Worm (Caenorhabditis elegans): ENCODE measurements around the gene cnc-5.
A peak's percentile ranks its signal among the peaks of the same experiment; 100 is the strongest.

Gene cnc-5

DNA sequence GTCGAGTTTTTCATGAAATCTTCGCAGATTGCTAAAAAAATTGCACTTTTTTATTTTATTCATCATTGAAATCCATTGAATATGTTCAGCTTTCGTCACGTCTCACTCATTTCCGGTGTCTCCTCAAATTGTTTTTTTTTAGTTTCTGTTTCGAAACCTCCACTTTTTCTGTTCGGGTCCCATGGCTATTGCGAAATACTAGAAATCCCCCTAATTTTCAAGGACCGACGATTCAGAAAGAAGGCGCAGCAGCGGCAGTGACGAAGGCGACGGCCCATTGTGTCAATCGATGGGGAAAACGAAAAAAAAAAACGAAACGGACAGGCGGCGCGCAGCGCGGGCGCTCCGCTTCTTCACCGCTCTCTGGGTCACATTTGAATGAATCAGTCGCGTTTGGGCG is 26.8 kb downstream of the cnc-5 start:
- TF ChIP-seq ceh-36 (tag; optimal IDR thresholded peaks at IDR 0.05) (no peak), ets-7 (tag; optimal IDR thresholded peaks at IDR 0.05) (no peak), flt-1 (GFP tag; IDR thresholded peaks at IDR 0.05) (no peak), scrt-1 (GFP tag; IDR thresholded peaks at IDR 0.05) (no peak), aly-1 (tag; optimal IDR thresholded peaks at IDR 0.05) (no peak), tbx-11 (GFP tag; IDR thresholded peaks at IDR 0.05) (no peak), ceh-13 (GFP tag; optimal IDR thresholded peaks at IDR 0.05) (no peak), B0310.2 (tag; optimal IDR thresholded peaks at IDR 0.05) (no peak), tra-4 (tag; optimal IDR thresholded peaks at IDR 0.05) (no peak), hnd-1 (tag; optimal IDR thresholded peaks at IDR 0.05) (no peak), ama-1 (optimal IDR thresholded peaks at IDR 0.05) (no peak), hmg-4 (GFP tag; optimal IDR thresholded peaks at IDR 0.05) (no peak), sea-1 (GFP tag; conservative IDR thresholded peaks at IDR 0.05) (no peak)

DNA sequence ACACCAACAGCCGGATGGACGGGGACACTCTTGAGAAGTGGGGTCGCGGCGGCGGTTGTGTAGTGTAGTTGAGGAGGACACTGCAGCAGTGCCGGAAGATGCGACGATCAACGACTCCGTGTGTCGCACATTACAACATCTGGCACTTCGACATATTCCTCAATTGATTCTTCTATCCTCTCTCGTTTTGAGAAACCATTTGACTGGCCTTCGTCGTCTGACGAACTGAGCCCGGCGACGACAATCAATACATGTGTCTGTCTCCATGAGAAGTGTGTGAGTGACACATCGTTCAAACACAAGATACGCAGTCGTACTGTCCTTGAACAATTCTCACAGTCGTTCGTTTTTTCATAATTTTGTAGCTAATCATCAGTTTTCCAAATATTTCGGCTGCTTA is 27.4 kb downstream of the cnc-5 start:
- TF ChIP-seq hmg-4 (GFP tag; optimal IDR thresholded peaks at IDR 0.05) (peak; percentile 24), ets-7 (tag; optimal IDR thresholded peaks at IDR 0.05) (no peak)

DNA sequence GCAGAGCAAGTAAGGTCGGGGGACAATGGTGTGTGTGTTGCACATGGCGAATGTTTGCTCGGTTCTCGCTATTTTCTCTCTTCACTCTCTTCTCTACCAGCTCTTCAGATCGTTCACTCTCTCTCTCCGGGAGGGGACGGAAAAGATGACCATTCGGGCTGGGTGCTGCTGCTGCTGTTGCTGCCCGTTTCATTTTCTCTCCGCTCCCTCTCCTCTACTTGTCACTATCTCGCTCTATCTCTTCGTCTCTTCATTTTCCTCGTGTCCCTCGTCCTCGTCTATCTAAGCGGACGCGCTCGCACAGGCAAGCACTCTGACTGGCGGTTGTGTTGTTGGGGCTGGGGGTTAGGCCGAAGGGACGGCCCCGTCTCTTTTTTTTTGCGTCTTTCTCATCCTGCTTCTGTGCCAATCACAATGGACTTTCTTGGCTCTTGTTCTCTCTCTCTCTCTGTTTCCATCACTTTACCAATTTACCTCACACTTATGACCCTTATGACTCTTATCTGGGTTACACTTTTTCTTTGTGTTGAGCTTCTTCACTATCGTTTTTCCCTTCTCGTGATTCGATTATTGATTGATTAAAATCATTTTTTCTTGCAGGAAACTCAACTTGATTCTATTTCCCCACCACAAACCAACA is 29.4 kb downstream of the cnc-5 start, which contains the start of the genes F53E2.2 and unc-60:
Gene F53E2.2, plus strand, starts transcription at position 601 of the 640 bp plus-strand sequence.
Gene unc-60, plus strand, starts transcription at position 601 of the 640 bp plus-strand sequence.
- TF ChIP-seq tbx-11 (GFP tag; IDR thresholded peaks at IDR 0.05) (no peak), ceh-13 (GFP tag; optimal IDR thresholded peaks at IDR 0.05) (no peak), tra-4 (tag; optimal IDR thresholded peaks at IDR 0.05) (no peak), ama-1 (optimal IDR thresholded peaks at IDR 0.05) (no peak), flt-1 (GFP tag; IDR thresholded peaks at IDR 0.05) (peak; percentile 46; the same call in 1 of the 2 replicates), tbx-37 (GFP tag; conservative IDR thresholded peaks at IDR 0.05) (no peak), ets-7 (tag; optimal IDR thresholded peaks at IDR 0.05) (peak; percentile 12), hmbx-1 (tag; optimal IDR thresholded peaks at IDR 0.05) (no peak), hmg-4 (GFP tag; optimal IDR thresholded peaks at IDR 0.05) (peak; percentile 85), hnd-1 (tag; optimal IDR thresholded peaks at IDR 0.05) (no peak), B0310.2 (tag; optimal IDR thresholded peaks at IDR 0.05) (no peak), scrt-1 (GFP tag; IDR thresholded peaks at IDR 0.05) (no peak), F13C5.2 (tag; optimal IDR thresholded peaks at IDR 0.05) (peak; percentile 29), sea-1 (GFP tag; conservative IDR thresholded peaks at IDR 0.05) (no peak), pes-1 (GFP tag; IDR thresholded peaks at IDR 0.05) (0 out of 2 replicates have a peak, but pooled peaks have one; percentile 19), aly-1 (tag; optimal IDR thresholded peaks at IDR 0.05) (peak; percentile 66), ceh-36 (tag; optimal IDR thresholded peaks at IDR 0.05) (no peak)

DNA sequence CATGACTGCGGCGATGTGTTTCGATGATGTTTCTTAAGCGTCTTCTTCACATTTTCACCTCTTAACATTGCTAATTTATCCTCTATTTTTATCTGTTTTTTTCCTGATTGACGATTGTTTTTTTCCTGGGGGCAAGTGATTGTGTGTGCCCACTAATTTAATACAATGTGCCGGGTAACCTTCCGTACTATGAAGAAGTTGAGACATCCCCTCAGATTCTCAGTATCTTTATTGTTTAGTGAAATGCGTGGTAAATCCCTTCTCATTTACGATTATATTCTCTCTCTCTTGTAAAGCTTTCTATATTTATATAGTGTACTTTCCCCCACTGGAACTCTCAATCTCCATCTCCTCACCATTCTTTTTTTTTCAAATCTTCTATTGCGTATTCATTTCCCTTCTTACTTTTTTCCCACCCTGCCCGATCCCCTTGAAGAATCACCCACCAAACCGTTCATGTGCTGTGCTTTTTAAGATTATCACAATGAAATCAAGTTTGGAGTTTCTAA is 31.2 kb downstream of the cnc-5 start:
- TF ChIP-seq sea-1 (GFP tag; conservative IDR thresholded peaks at IDR 0.05): no peak
- TF ChIP-seq ceh-13 (GFP tag; optimal IDR thresholded peaks at IDR 0.05): no peak
- no peak for TF ChIP-seq pes-1 (GFP tag; IDR thresholded peaks at IDR 0.05)
- no peak for TF ChIP-seq hmg-4 (GFP tag; optimal IDR thresholded peaks at IDR 0.05)
- no peak for TF ChIP-seq tbx-11 (GFP tag; IDR thresholded peaks at IDR 0.05)
- TF ChIP-seq F13C5.2 (tag; optimal IDR thresholded peaks at IDR 0.05): no peak
- TF ChIP-seq B0310.2 (tag; optimal IDR thresholded peaks at IDR 0.05): no peak

DNA sequence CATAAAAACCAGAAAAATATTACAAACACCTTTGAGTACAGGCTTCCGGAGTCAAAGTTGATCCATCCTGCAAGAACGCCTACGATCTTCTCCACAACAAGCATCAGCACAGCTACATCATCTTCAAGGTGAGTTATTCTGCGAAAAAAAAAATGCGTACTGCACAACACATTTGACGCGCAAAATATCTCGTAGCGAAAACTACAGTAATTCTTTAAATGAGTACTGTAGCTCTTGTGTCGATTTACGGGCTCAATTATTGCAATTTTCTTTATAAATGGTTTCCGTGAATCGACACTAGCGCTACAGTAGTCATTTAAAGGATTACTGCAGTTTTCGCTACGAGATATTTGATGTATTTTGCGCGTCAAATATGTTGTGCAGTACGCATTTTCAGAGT is 31.7 kb downstream of the cnc-5 start:
- TF ChIP-seq ets-7 (tag; optimal IDR thresholded peaks at IDR 0.05) (no peak), B0310.2 (tag; optimal IDR thresholded peaks at IDR 0.05) (no peak)

DNA sequence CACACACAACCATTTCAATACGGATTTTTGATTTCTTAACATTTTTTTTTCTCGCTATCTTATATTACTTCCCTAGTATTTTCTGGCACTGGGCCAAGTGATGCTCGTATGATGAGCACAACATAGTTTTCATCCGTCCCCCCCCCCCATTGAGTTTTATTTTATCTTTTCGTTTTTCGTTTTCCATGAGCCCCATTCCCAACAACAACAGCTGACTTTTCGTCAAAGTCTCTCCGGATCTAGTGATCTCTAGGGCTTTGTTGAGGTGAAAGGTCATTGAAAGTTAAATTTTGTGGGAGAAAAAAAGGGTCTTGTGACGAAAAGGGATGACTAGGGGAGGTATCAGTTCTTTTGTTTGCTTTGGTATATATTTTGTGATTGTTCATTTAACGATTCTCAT is 35.7 kb downstream of the cnc-5 start:
- TF ChIP-seq flt-1 (GFP tag; IDR thresholded peaks at IDR 0.05): no peak
- no peak for TF ChIP-seq aly-1 (tag; optimal IDR thresholded peaks at IDR 0.05)
- TF ChIP-seq ets-7 (tag; optimal IDR thresholded peaks at IDR 0.05): no peak
- no peak for TF ChIP-seq ceh-36 (tag; optimal IDR thresholded peaks at IDR 0.05)
- TF ChIP-seq ama-1 (optimal IDR thresholded peaks at IDR 0.05): no peak
- no peak for TF ChIP-seq tbx-11 (GFP tag; IDR thresholded peaks at IDR 0.05)
- no peak for TF ChIP-seq B0310.2 (tag; optimal IDR thresholded peaks at IDR 0.05)
- TF ChIP-seq scrt-1 (GFP tag; IDR thresholded peaks at IDR 0.05): no peak
- no peak for TF ChIP-seq hmg-4 (GFP tag; optimal IDR thresholded peaks at IDR 0.05)
- no peak for TF ChIP-seq sea-1 (GFP tag; conservative IDR thresholded peaks at IDR 0.05)
- TF ChIP-seq tra-4 (tag; optimal IDR thresholded peaks at IDR 0.05): no peak
- TF ChIP-seq pes-1 (GFP tag; IDR thresholded peaks at IDR 0.05): no peak
- TF ChIP-seq hmbx-1 (tag; optimal IDR thresholded peaks at IDR 0.05): no peak
- TF ChIP-seq tbx-37 (GFP tag; conservative IDR thresholded peaks at IDR 0.05): no peak
- no peak for TF ChIP-seq ceh-13 (GFP tag; optimal IDR thresholded peaks at IDR 0.05)
- no peak for TF ChIP-seq hnd-1 (tag; optimal IDR thresholded peaks at IDR 0.05)

DNA sequence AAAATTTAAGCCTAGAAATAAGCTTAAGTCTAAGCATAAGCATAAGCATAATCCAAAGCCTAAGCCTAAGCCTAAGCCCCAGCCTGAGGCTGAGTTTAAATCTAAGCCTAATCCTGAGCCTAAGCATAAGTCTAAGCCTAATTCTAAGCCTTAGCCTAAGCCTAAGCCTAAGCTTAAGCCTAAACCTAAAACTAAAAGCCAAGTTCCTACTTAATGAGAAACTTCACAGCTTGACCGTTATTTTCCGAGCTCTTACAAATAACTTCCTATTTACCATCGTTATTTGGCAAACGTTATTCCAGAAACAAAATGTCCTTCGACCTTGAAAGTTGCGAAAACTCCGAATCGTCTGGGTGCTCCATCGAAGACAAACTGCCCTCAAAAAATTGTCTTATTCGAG is 36.6 kb downstream of the cnc-5 start, which contains the start of gene C38C3.4:
Gene C38C3.4, plus strand, starts transcription at position 301 of the 400 bp plus-strand sequence.
- TF ChIP-seq flt-1 (GFP tag; IDR thresholded peaks at IDR 0.05): no peak
- TF ChIP-seq ceh-36 (tag; optimal IDR thresholded peaks at IDR 0.05): peak; percentile 57

DNA sequence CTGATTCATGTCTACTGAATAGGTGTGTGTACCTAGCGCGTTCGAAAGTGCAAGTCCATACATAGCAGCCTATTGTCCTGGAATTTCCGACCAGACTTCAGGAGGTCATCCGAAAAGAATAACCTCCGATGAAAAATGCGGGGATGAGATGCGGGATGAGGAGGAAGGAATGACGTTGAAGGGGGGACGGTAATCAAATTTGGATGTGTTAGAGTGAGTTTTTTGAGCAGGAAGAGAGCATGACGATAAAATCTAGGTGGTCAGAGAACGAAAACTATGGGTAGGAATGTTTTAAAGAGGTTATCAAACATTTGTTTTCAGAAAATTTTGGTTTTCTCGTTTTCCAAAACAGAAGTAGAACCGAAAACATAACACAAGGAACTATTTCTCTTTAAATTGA is 40.9 kb downstream of the cnc-5 start:
- TF ChIP-seq tbx-11 (GFP tag; IDR thresholded peaks at IDR 0.05) (no peak), ceh-13 (GFP tag; optimal IDR thresholded peaks at IDR 0.05) (no peak), hmg-4 (GFP tag; optimal IDR thresholded peaks at IDR 0.05) (no peak), flt-1 (GFP tag; IDR thresholded peaks at IDR 0.05) (no peak), aly-1 (tag; optimal IDR thresholded peaks at IDR 0.05) (no peak), ets-7 (tag; optimal IDR thresholded peaks at IDR 0.05) (no peak), ama-1 (optimal IDR thresholded peaks at IDR 0.05) (no peak), scrt-1 (GFP tag; IDR thresholded peaks at IDR 0.05) (no peak), F13C5.2 (tag; optimal IDR thresholded peaks at IDR 0.05) (no peak), tbx-37 (GFP tag; conservative IDR thresholded peaks at IDR 0.05) (no peak), pes-1 (GFP tag; IDR thresholded peaks at IDR 0.05) (no peak), tra-4 (tag; optimal IDR thresholded peaks at IDR 0.05) (no peak), sea-1 (GFP tag; conservative IDR thresholded peaks at IDR 0.05) (no peak), ceh-36 (tag; optimal IDR thresholded peaks at IDR 0.05) (no peak), hnd-1 (tag; optimal IDR thresholded peaks at IDR 0.05) (no peak), hmbx-1 (tag; optimal IDR thresholded peaks at IDR 0.05) (no peak), B0310.2 (tag; optimal IDR thresholded peaks at IDR 0.05) (no peak)

All from whole organism, early embryonic.